Fruit fly (Drosophila melanogaster): ENCODE measurements around the gene CG2260.

The CG2260 gene

dm6 chrX:8100026-8100825, 20.7 kb downstream of the CG2260 start (continued):
- peak; percentile 62 for TF ChIP-seq Vsx1 (GFP tag; optimal IDR thresholded peaks at IDR 0.05)
- peak; percentile 41 for TF ChIP-seq CG15073 (GFP tag; optimal IDR thresholded peaks at IDR 0.05)
- peak; percentile 13 for TF ChIP-seq CG9609 (GFP tag; optimal IDR thresholded peaks at IDR 0.05)
- TF ChIP-seq cato (GFP tag; optimal IDR thresholded peaks at IDR 0.05; ENCODE audit: borderline replicate concordance) = no peak
- no peak for TF ChIP-seq Sin3A (optimal IDR thresholded peaks at IDR 0.05)
- no peak for TF ChIP-seq Hmx (GFP tag; optimal IDR thresholded peaks at IDR 0.05)
- no peak for TF ChIP-seq eyg (GFP tag; optimal IDR thresholded peaks at IDR 0.05)
- no peak for TF ChIP-seq CG10321 (GFP tag; IDR thresholded peaks at IDR 0.05)
- peak; percentile 84 for TF ChIP-seq CG2120 (GFP tag; optimal IDR thresholded peaks at IDR 0.05)
- peak; percentile 74 for TF ChIP-seq run (tag; optimal IDR thresholded peaks at IDR 0.05)
- TF ChIP-seq CG1529 (GFP tag; optimal IDR thresholded peaks at IDR 0.05) = peak; percentile 73
- peak; percentile 47 for TF ChIP-seq CG16863 (GFP tag; optimal IDR thresholded peaks at IDR 0.05)
- peak; percentile 62 for TF ChIP-seq CG1024 (GFP tag; IDR thresholded peaks at IDR 0.05)
- peak; percentile 82 for TF ChIP-seq ap (GFP tag; IDR thresholded peaks at IDR 0.05)
- TF ChIP-seq B-H2 (GFP tag; optimal IDR thresholded peaks at IDR 0.05) = peak; percentile 31
- peak; percentile 63; the same call in 1 of the 2 replicates for TF ChIP-seq toy (GFP tag; IDR thresholded peaks at IDR 0.05)
- TF ChIP-seq nom (GFP tag; optimal IDR thresholded peaks at IDR 0.05) = peak; percentile 20
- peak; percentile 17 for TF ChIP-seq CG8359 (GFP tag; optimal IDR thresholded peaks at IDR 0.05; ENCODE audit: borderline replicate concordance)
- TF ChIP-seq CG10274 (GFP tag; optimal IDR thresholded peaks at IDR 0.05) = peak; percentile 35
- no peak for TF ChIP-seq ato (GFP tag; IDR thresholded peaks at IDR 0.05; ENCODE audit: partially characterized antibody)
- peak in 1 of 2 experiments; percentile 11 for TF ChIP-seq crp (GFP tag; optimal IDR thresholded peaks at IDR 0.05)
- peak; percentile 2 for TF ChIP-seq ash1 (GFP tag; optimal IDR thresholded peaks at IDR 0.05)
- TF ChIP-seq Atf6 (GFP tag; IDR thresholded peaks at IDR 0.05) = peak; percentile 93
- TF ChIP-seq tup (GFP tag; optimal IDR thresholded peaks at IDR 0.05) = peak; percentile 35
- TF ChIP-seq CG1832 (GFP tag; optimal IDR thresholded peaks at IDR 0.05) = peak; percentile 33
- peak; percentile 37 for TF ChIP-seq CG31365 (tag; optimal IDR thresholded peaks at IDR 0.05)
- peak; percentile 86 for TF ChIP-seq CG6689 (GFP tag; IDR thresholded peaks at IDR 0.05)
- TF ChIP-seq tap (tag; optimal IDR thresholded peaks at IDR 0.05) = peak; percentile 81
- no peak for TF ChIP-seq usp (GFP tag; optimal IDR thresholded peaks at IDR 0.05)
- TF ChIP-seq H15 (GFP tag; IDR thresholded peaks at IDR 0.05) = peak; percentile 81; the same call in 2 of the 3 replicates
- peak; percentile 42 for TF ChIP-seq Dip3 (GFP tag; optimal IDR thresholded peaks at IDR 0.05)
- TF ChIP-seq sisA (GFP tag; IDR thresholded peaks at IDR 0.05) = peak; percentile 85
- TF ChIP-seq cg (GFP tag; optimal IDR thresholded peaks at IDR 0.05) = no peak
- peak; percentile 28 for TF ChIP-seq mirr (GFP tag; optimal IDR thresholded peaks at IDR 0.05)
- TF ChIP-seq MESR4 (GFP tag; optimal IDR thresholded peaks at IDR 0.05) = peak; percentile 22
- no peak for TF ChIP-seq ftz-f1 (GFP tag; optimal IDR thresholded peaks at IDR 0.05)
- TF ChIP-seq CG3838 (GFP tag; optimal IDR thresholded peaks at IDR 0.05) = peak; percentile 61
- TF ChIP-seq kni (GFP tag; optimal IDR thresholded peaks at IDR 0.05) = no peak
- peak; percentile 63 for TF ChIP-seq Nf-YB (GFP tag; optimal IDR thresholded peaks at IDR 0.05)
- peak; percentile 38; the same call in 1 of the 2 replicates for TF ChIP-seq gt (GFP tag; IDR thresholded peaks at IDR 0.05)
- peak; percentile 91 for TF ChIP-seq Dbx (GFP tag; IDR thresholded peaks at IDR 0.05)
- no peak for TF ChIP-seq bigmax (GFP tag; optimal IDR thresholded peaks at IDR 0.05)
- peak; percentile 49 for TF ChIP-seq zen (tag; optimal IDR thresholded peaks at IDR 0.05)
- TF ChIP-seq Lhr (GFP tag; optimal IDR thresholded peaks at IDR 0.05) = peak; percentile 26
- no peak for TF ChIP-seq tll (GFP tag; optimal IDR thresholded peaks at IDR 0.05)
- peak; percentile 59 for TF ChIP-seq CG31388 (GFP tag; optimal IDR thresholded peaks at IDR 0.05)
- peak; percentile 46 for TF ChIP-seq Antp (GFP tag; optimal IDR thresholded peaks at IDR 0.05)
- TF ChIP-seq HLH4C (GFP tag; IDR thresholded peaks at IDR 0.05; ENCODE audit: partially characterized antibody) = no peak
- TF ChIP-seq ken (GFP tag; IDR thresholded peaks at IDR 0.05) = peak; percentile 90

Measured in whole organism, embryonic.